Fruit fly (Drosophila melanogaster) whole organism, embryonic: Measurements from ENCODE around the gene Nagk.
A peak's percentile ranks its signal among the peaks of the same experiment; 100 is the strongest.

Source experiments
- Adf1 ChIP-seq: fragments of 200-800 bp; sonication (Bioruptor generic); IDR thresholded peaks from 2 replicates; pipeline ENCODE4 v1.3.6; 2022; ENCODE audit warnings: missing biosample characterization, missing genetic modification characterization
- CG12219 ChIP-seq: fragments of 200-800 bp; sonication (Bioruptor generic); optimal IDR thresholded peaks from 3 replicates; lab custom pipeline; 2018; ENCODE audit warnings: missing biosample characterization, mild to moderate bottlenecking, missing genetic modification characterization
- CG13287 ChIP-seq: fragments of 200-800 bp; sonication (Bioruptor generic); IDR thresholded peaks from 2 replicates; pipeline ENCODE4 v1.3.6; 2022; ENCODE audit warnings: missing biosample characterization, missing genetic modification characterization; ENCODE audit not compliant: partially characterized antibody
- CG17359 ChIP-seq: fragments of 200-800 bp; sonication (Bioruptor generic); optimal IDR thresholded peaks from 3 replicates; lab custom pipeline; 2018; ENCODE audit warnings: missing biosample characterization, mild to moderate bottlenecking, missing genetic modification characterization, moderate library complexity
- CG18011 ChIP-seq: fragments of 200-800 bp; sonication (Bioruptor generic); optimal IDR thresholded peaks from 2 replicates; lab custom pipeline; 2017; ENCODE audit warnings: missing biosample characterization, missing genetic modification characterization, mild to moderate bottlenecking, moderate library complexity, missing genotype
- CG18262 ChIP-seq: fragments of 200-800 bp; optimal IDR thresholded peaks from 3 replicates; lab custom pipeline; 2019; ENCODE audit warnings: missing biosample characterization, mild to moderate bottlenecking, missing genetic modification characterization, moderate library complexity
- CG18619 ChIP-seq: fragments of 200-800 bp; sonication (Bioruptor generic); optimal IDR thresholded peaks from 3 replicates; lab custom pipeline; 2017; ENCODE audit warnings: missing biosample characterization, mild to moderate bottlenecking, missing genetic modification characterization
- CG2129 ChIP-seq: fragments of 200-800 bp; sonication (Bioruptor generic); IDR thresholded peaks from 2 replicates; pipeline ENCODE4 v1.3.6; 2022; ENCODE audit warnings: missing biosample characterization, missing genetic modification characterization; ENCODE audit not compliant: partially characterized antibody
- CG31224 ChIP-seq: fragments of 200-800 bp; sonication (Bioruptor generic); IDR thresholded peaks from 2 replicates; pipeline ENCODE4 v1.3.6; 2022; ENCODE audit warnings: missing biosample characterization, missing genetic modification characterization
- CG3163 ChIP-seq: fragments of 200-800 bp; sonication (Bioruptor generic); optimal IDR thresholded peaks from 3 replicates; lab custom pipeline; 2016; ENCODE audit warnings: missing biosample characterization, missing genetic modification characterization
- CG3407 ChIP-seq: fragments of 200-800 bp; sonication (Bioruptor generic); optimal IDR thresholded peaks from 2 replicates; lab custom pipeline; 2018; ENCODE audit warnings: missing biosample characterization, mild to moderate bottlenecking, missing genetic modification characterization
- CG7556 ChIP-seq: fragments of 200-800 bp; sonication (Bioruptor generic); optimal IDR thresholded peaks from 2 replicates; lab custom pipeline; 2017; ENCODE audit warnings: missing biosample characterization, mild to moderate bottlenecking, missing genetic modification characterization
- CG8478 ChIP-seq: fragments of >200 bp; optimal IDR thresholded peaks from 2 replicates; lab custom pipeline; 2018
- CG9817 ChIP-seq: fragments of 200-800 bp; sonication (Bioruptor generic); optimal IDR thresholded peaks from 2 replicates; lab custom pipeline; 2018; ENCODE audit warnings: missing biosample characterization, mild to moderate bottlenecking, missing genetic modification characterization, moderate library complexity
- D19A ChIP-seq: fragments of 200-800 bp; optimal IDR thresholded peaks from 3 replicates; lab custom pipeline; 2019; ENCODE audit warnings: missing biosample characterization, mild to moderate bottlenecking, missing genetic modification characterization, moderate library complexity
- Drgx ChIP-seq: fragments of 200-800 bp; sonication (Bioruptor generic); IDR thresholded peaks from 2 replicates; pipeline ENCODE4 v1.3.6; 2022; ENCODE audit warnings: missing biosample characterization, missing genetic modification characterization
- Fer1 ChIP-seq: fragments of 200-800 bp; sonication (Bioruptor generic); optimal IDR thresholded peaks from 2 replicates; lab custom pipeline; 2017; ENCODE audit warnings: missing biosample characterization, mild to moderate bottlenecking, missing genetic modification characterization
- GATAe ChIP-seq: fragments of 200-800 bp; sonication (Bioruptor generic); conservative IDR thresholded peaks from 2 replicates; pipeline ENCODE4 v1.3.6; 2022; ENCODE audit warnings: missing biosample characterization, missing genetic modification characterization
- Gsc ChIP-seq: fragments of 200-800 bp; sonication (Bioruptor generic); IDR thresholded peaks from 2 replicates; pipeline ENCODE4 v1.3.6; 2022; ENCODE audit warnings: missing biosample characterization, missing genetic modification characterization
- Hmr ChIP-seq: fragments of 200-800 bp; sonication (Bioruptor generic); optimal IDR thresholded peaks from 3 replicates; lab custom pipeline; 2017; ENCODE audit warnings: mild to moderate bottlenecking, missing biosample characterization, missing genetic modification reagents, missing genetic modification characterization
- MBD-R2 ChIP-seq: fragments of 200-800 bp; sonication (Bioruptor generic); IDR thresholded peaks from 2 replicates; pipeline ENCODE4 v1.3.6; 2022; ENCODE audit warnings: missing biosample characterization, missing genetic modification characterization
- Med ChIP-seq: fragments of 200-800 bp; sonication (Bioruptor generic); peaks from one replicate; lab custom pipeline; 2016; ENCODE audit warnings: missing biosample characterization, missing genetic modification characterization, mild to moderate bottlenecking, inconsistent platforms, moderate library complexity
- Spps ChIP-seq: fragments of 200-800 bp; sonication (Bioruptor generic); optimal IDR thresholded peaks from 2 replicates; lab custom pipeline; 2018; ENCODE audit warnings: missing biosample characterization, mild to moderate bottlenecking, missing genetic modification characterization
- Sry-β ChIP-seq: fragments of 200-800 bp; sonication (Bioruptor generic); optimal IDR thresholded peaks from 2 replicates; lab custom pipeline; 2018; ENCODE audit warnings: missing biosample characterization, mild to moderate bottlenecking, missing genetic modification characterization, moderate library complexity
- Tbp ChIP-seq: fragments of >200 bp; optimal IDR thresholded peaks from 2 replicates; lab custom pipeline; 2018; ENCODE audit warnings: missing biosample characterization, missing genetic modification characterization
- ac ChIP-seq: fragments of 200-800 bp; sonication (Bioruptor generic); optimal IDR thresholded peaks from 3 replicates; lab custom pipeline; 2017; ENCODE audit warnings: missing biosample characterization, mild to moderate bottlenecking, missing genetic modification characterization
- aop ChIP-seq: fragments of 200-800 bp; sonication (Bioruptor generic); IDR thresholded peaks from 2 replicates; pipeline ENCODE4 v1.3.6; 2022; ENCODE audit warnings: missing biosample characterization, missing genetic modification characterization
- ara ChIP-seq: fragments of 200-800 bp; sonication (Bioruptor generic); IDR thresholded peaks from 2 replicates; pipeline ENCODE4 v1.3.6; 2022; ENCODE audit warnings: missing biosample characterization, missing genetic modification characterization
- bowl ChIP-seq: fragments of 200-800 bp; sonication (Bioruptor generic); IDR thresholded peaks from 2 replicates; pipeline ENCODE4 v1.3.6; 2022; ENCODE audit warnings: missing biosample characterization, missing genetic modification characterization
- bsh ChIP-seq, 2 experiments: fragments of 200-800 bp; sonication (Bioruptor generic); optimal IDR thresholded peaks; 2 replicates each; lab custom pipeline; 2017 to 2018; ENCODE audit warnings: mild to moderate bottlenecking in 2 of 2, missing biosample characterization in 2 of 2, missing genetic modification characterization in 2 of 2, moderate library complexity in 1 of 2
- cas ChIP-seq: fragments of 200-800 bp; sonication (Bioruptor generic); IDR thresholded peaks from 2 replicates; pipeline ENCODE4 v1.3.6; 2022; ENCODE audit warnings: missing biosample characterization, missing genetic modification characterization
- chif ChIP-seq, 2 experiments: fragments of 200-800 bp; sonication (Bioruptor generic); optimal IDR thresholded peaks; 3 replicates each; lab custom pipeline; 2016; ENCODE audit warnings: missing biosample characterization in 2 of 2, missing genetic modification characterization in 2 of 2
- chinmo ChIP-seq: fragments of 200-800 bp; sonication (Bioruptor generic); IDR thresholded peaks from 4 replicates; pipeline ENCODE4 v1.3.6; 2022; ENCODE audit warnings: missing biosample characterization, missing genetic modification characterization; ENCODE audit not compliant: partially characterized antibody
- ci ChIP-seq: fragments of 200-800 bp; sonication (Bioruptor generic); IDR thresholded peaks from 3 replicates; pipeline ENCODE4 v1.3.6; 2022; ENCODE audit warnings: missing biosample characterization, missing genetic modification characterization
- crp ChIP-seq, 2 experiments: fragments of 200-800 bp; sonication (Bioruptor generic); optimal IDR thresholded peaks; 2 replicates in 1 of 2; 3 replicates in 1 of 2; lab custom pipeline; 2017; ENCODE audit warnings: missing biosample characterization in 2 of 2, missing genetic modification characterization in 2 of 2, mild to moderate bottlenecking in 1 of 2, moderate library complexity in 1 of 2
- cwo ChIP-seq: fragments of 200-800 bp; sonication (Bioruptor generic); optimal IDR thresholded peaks from 3 replicates; lab custom pipeline; 2017; ENCODE audit warnings: missing biosample characterization, missing genetic modification characterization, mild to moderate bottlenecking, moderate library complexity, missing genetic modification reagents
- dati ChIP-seq: fragments of 200-800 bp; sonication (Bioruptor generic); IDR thresholded peaks from 2 replicates; pipeline ENCODE4 v1.3.6; 2022; ENCODE audit warnings: missing biosample characterization, missing genetic modification characterization
- dm ChIP-seq: fragments of 200-800 bp; sonication (Bioruptor generic); optimal IDR thresholded peaks from 3 replicates; lab custom pipeline; 2016; ENCODE audit warnings: missing biosample characterization, missing genetic modification characterization
- dysf ChIP-seq: fragments of 200-800 bp; sonication (Bioruptor generic); IDR thresholded peaks from 3 replicates; pipeline ENCODE4 v1.3.6; 2022; ENCODE audit warnings: missing biosample characterization, missing genetic modification characterization
- en ChIP-seq: fragments of 200-800 bp; sonication (Bioruptor generic); optimal IDR thresholded peaks from 2 replicates; lab custom pipeline; 2016; ENCODE audit warnings: missing biosample characterization, missing genetic modification characterization
- gem ChIP-seq: fragments of 200-800 bp; sonication (Bioruptor generic); optimal IDR thresholded peaks from 2 replicates; lab custom pipeline; 2019; ENCODE audit warnings: missing biosample characterization, mild to moderate bottlenecking, missing genetic modification characterization, moderate library complexity
- org-1 ChIP-seq: fragments of 200-800 bp; sonication (Bioruptor generic); optimal IDR thresholded peaks from 2 replicates; lab custom pipeline; 2017; ENCODE audit warnings: missing biosample characterization, missing genetic modification characterization
- phol ChIP-seq: fragments of 200-800 bp; sonication (Bioruptor generic); optimal IDR thresholded peaks from 3 replicates; lab custom pipeline; 2018; ENCODE audit warnings: missing biosample characterization, mild to moderate bottlenecking, missing genetic modification characterization, moderate library complexity
- ro ChIP-seq: fragments of 200-800 bp; sonication (Bioruptor generic); IDR thresholded peaks from 2 replicates; pipeline ENCODE4 v1.3.6; 2022; ENCODE audit warnings: missing biosample characterization, missing genetic modification characterization
- sc ChIP-seq, 3 experiments: fragments of >200 bp in 2 of 3; fragments of 200-800 bp in 1 of 3; sonication (Bioruptor generic) in 1 of 3; optimal IDR thresholded peaks; 2 replicates in 2 of 3; 3 replicates in 1 of 3; lab custom pipeline; 2017; ENCODE audit warnings: mild to moderate bottlenecking in 1 of 3, missing biosample characterization in 1 of 3, missing genetic modification characterization in 1 of 3, missing genetic modification reagents in 1 of 3
- tx ChIP-seq: fragments of 200-800 bp; sonication (Bioruptor generic); optimal IDR thresholded peaks from 2 replicates; lab custom pipeline; 2016; ENCODE audit warnings: missing biosample characterization, missing genetic modification characterization
- vnd ChIP-seq: fragments of 200-800 bp; sonication (Bioruptor generic); IDR thresholded peaks from 3 replicates; pipeline ENCODE4 v1.3.6; 2022; ENCODE audit warnings: missing biosample characterization, missing genetic modification characterization; ENCODE audit not compliant: partially characterized antibody
- zfh2 ChIP-seq: fragments of 200-800 bp; sonication (Bioruptor generic); optimal IDR thresholded peaks from 2 replicates; lab custom pipeline; 2016; ENCODE audit warnings: missing biosample characterization, missing genetic modification characterization

Nagk gene

DNA sequence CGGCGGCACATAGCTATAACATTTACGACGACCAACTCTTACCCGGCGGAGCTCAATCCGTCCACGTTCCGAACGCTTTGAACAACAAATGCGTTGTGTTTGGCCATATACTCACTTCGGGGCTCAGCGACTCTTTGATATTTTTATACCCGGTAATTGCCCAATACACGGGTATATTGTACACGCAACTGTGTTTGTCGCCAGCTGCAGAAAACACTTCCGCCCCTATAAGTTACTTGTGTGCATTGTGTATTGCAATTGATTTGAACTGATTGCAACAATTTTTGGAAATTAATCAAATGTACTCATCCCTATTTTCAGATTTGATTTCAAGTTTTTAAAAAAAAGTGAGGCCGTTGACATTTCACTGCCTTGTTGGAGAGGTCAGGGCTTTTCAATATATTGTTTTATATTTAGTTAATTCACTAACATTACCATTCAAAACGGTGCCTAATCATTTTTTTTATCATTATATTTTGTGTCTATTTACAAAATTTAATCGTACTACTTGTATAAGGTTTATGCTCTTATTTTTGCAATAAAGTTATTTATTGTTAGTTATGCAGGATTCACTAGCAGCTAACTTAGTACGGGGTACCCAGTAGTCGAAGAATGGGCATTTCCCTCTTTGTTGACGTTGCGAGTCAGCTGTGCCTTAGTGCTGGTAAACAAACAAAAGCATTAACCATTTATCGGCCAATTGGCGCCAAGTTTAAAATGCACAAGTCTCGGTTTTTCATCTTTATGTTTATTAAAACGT is at the start of gene Nagk:
Gene Nagk (minus strand): TSS at position 331 of the 760 bp plus-strand sequence.
- TF ChIP-seq cwo (GFP tag; lab: Kevin White, UChicago) (peak; percentile 56), CG18262 (peak; percentile 82), GATAe (GFP tag; lab: Robert Waterston, UW) (no peak), CG18619 (peak; percentile 78), MBD-R2 (GFP tag; lab: Robert Waterston, UW) (peak; percentile 44), Fer1 (GFP tag; lab: Kevin White, UChicago) (peak; percentile 37), bowl (GFP tag; lab: Robert Waterston, UW) (no peak), aop (0 out of 2 replicates have a peak, but pooled peaks have one; percentile 24), Med (peak; percentile 89), dati (0 out of 2 replicates have a peak, but pooled peaks have one; percentile 5), Tbp (no peak), Spps (tag; lab: Kevin White, UChicago) (peak; percentile 26), ac (no peak), phol (peak; percentile 66), gem (tag; lab: Kevin White, UChicago) (peak; percentile 73), CG18011 (GFP tag; lab: Kevin White, UChicago) (peak; percentile 36), ro (GFP tag; lab: Robert Waterston, UW) (no peak), CG2129 (GFP tag; lab: Robert Waterston, UW) (no peak), en (GFP tag; lab: Kevin White, UChicago) (no peak), tx (GFP tag; lab: Kevin White, UChicago) (peak; percentile 34), Sry-β (GFP tag; lab: Kevin White, UChicago) (no peak), crp (GFP tag; optimal IDR thresholded peaks at IDR 0.05; lab: Kevin White, UChicago) (peak; percentile 1 to 85), cas (GFP tag; lab: Robert Waterston, UW) (no peak), dm (GFP tag; lab: Kevin White, UChicago) (peak; percentile 38), CG3163 (GFP tag; lab: Kevin White, UChicago) (no peak), ci (GFP tag; lab: Robert Waterston, UW) (peak; percentile 71), ara (GFP tag; lab: Robert Waterston, UW) (no peak), D19A (tag; lab: Kevin White, UChicago) (peak; percentile 24), CG3407 (GFP tag; lab: Kevin White, UChicago) (peak; percentile 32), vnd (GFP tag; lab: Robert Waterston, UW) (no peak), Hmr (peak; percentile 68), CG7556 (GFP tag; lab: Kevin White, UChicago) (peak; percentile 81), sc (optimal IDR thresholded peaks at IDR 0.05; lab: Kevin White, UChicago) (no peak), sc (GFP tag; optimal IDR thresholded peaks at IDR 0.05; lab: Kevin White, UChicago) (no peak), CG12219 (GFP tag; lab: Kevin White, UChicago) (no peak), org-1 (peak; percentile 27), CG8478 (lab: Kevin White, UChicago) (no peak), zfh2 (GFP tag; lab: Kevin White, UChicago) (peak; percentile 64), CG31224 (GFP tag; lab: Robert Waterston, UW) (no peak; the same call in 1 of the 2 replicates), CG13287 (GFP tag; lab: Robert Waterston, UW) (peak; percentile 36; the same call in 1 of the 2 replicates), CG9817 (tag; lab: Kevin White, UChicago) (peak; percentile 47), chif (GFP tag; optimal IDR thresholded peaks at IDR 0.05; lab: Kevin White, UChicago) (peak; percentile 9 to 72), Drgx (GFP tag; lab: Robert Waterston, UW) (no peak; the same call in 1 of the 2 replicates), CG17359 (tag; lab: Kevin White, UChicago) (peak; percentile 34), chinmo (GFP tag; lab: Robert Waterston, UW) (peak; percentile 90; the same call in 2 of the 4 replicates), Gsc (GFP tag; lab: Robert Waterston, UW) (no peak), Adf1 (peak; percentile 31; the same call in 1 of the 2 replicates), dysf (GFP tag; lab: Robert Waterston, UW) (peak; percentile 34; the same call in 2 of the 3 replicates), bsh (GFP tag; optimal IDR thresholded peaks at IDR 0.05; lab: Kevin White, UChicago) (peak; percentile 24 to 41)
